Worm (Caenorhabditis elegans): ENCODE data around the gene nep-25.

nep-25 gene

DNA sequence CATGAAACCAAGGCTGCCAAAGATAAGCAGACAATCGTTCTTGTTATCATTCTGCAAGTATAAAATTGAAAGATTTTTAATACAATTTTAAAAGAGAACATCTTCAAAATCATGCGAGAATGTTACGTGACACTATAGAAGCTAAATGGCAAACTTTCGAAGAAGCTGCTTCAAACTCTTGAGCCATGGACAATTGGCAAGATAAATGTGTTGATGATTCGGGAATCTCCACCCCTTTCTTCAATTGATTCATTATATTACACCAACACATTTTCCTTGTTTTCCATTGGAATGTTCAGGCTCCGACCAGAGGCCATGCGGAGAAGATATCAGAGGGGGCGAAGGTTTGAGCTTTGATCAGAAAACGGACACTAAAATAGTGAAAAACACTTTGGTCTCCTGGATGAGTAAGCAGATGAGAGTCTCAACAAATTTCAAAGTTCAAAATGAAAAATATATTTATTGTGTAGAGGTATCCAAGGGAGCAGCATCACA is 940 bp upstream of the nep-25 start, which contains the start of gene lec-5:
lec-5 (minus strand) TSS at position 51 of the 495 bp plus-strand sequence.
- TF ChIP-seq elt-1 (tag; optimal IDR thresholded peaks at IDR 0.05; ENCODE audit: borderline replicate concordance, insufficient read depth) = no peak
- TF ChIP-seq sem-2 (GFP tag; optimal IDR thresholded peaks at IDR 0.05) = no peak
- peak; percentile 55 for TF ChIP-seq hlh-1 (tag; optimal IDR thresholded peaks at IDR 0.05)
- no peak for TF ChIP-seq nhr-76 (tag; optimal IDR thresholded peaks at IDR 0.05)
- TF ChIP-seq unc-120 (tag; optimal IDR thresholded peaks at IDR 0.05; ENCODE audit: poor library complexity, severe bottlenecking) = peak; percentile 75
- TF ChIP-seq mls-2 (tag; optimal IDR thresholded peaks at IDR 0.05) = no peak
- TF ChIP-seq lin-32 (GFP tag; optimal IDR thresholded peaks at IDR 0.05) = no peak
- no peak for TF ChIP-seq zip-8 (tag; optimal IDR thresholded peaks at IDR 0.05)
- no peak for TF ChIP-seq pha-4 (tag; optimal IDR thresholded peaks at IDR 0.05)
- TF ChIP-seq ceh-39 (tag; optimal IDR thresholded peaks at IDR 0.05) = no peak
- TF ChIP-seq unc-62 (GFP tag; optimal IDR thresholded peaks at IDR 0.05) = peak; percentile 76
- no peak for TF ChIP-seq ztf-11 (tag; optimal IDR thresholded peaks at IDR 0.05)
- peak; percentile 58 for TF ChIP-seq mab-5 (tag; optimal IDR thresholded peaks at IDR 0.05)
- TF ChIP-seq tbx-8 (GFP tag; optimal IDR thresholded peaks at IDR 0.05) = no peak
- no peak for TF ChIP-seq M03D4.4 (tag; optimal IDR thresholded peaks at IDR 0.05)
- no peak for TF ChIP-seq ceh-43 (GFP tag; optimal IDR thresholded peaks at IDR 0.05)
- no peak for TF ChIP-seq mep-1 (tag; optimal IDR thresholded peaks at IDR 0.05)
- no peak for TF ChIP-seq cnd-1 (tag; optimal IDR thresholded peaks at IDR 0.05)

DNA sequence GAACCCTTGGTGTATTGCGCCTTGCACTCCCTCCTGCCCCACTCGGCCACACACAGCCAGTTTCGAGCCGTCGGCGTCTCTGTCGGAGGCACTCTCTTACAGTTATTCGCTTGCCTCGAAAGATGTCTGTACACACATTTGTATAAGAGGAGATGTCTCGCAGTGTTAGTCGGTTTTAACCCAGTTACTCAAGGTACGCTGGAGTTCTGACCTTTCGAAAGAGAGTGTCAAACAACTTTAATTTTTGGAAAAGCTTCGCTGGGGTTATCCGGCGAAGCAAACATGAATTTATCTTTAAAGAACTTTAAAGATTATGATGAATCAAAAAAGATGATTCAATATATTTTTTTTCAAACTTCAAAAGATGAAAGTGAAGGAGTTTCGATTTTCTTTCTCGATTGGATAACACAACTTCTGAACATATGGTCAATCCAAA is 2.7 kb downstream of the nep-25 start:
- peak; percentile 82 for TF ChIP-seq M03D4.4 (tag; optimal IDR thresholded peaks at IDR 0.05)
- peak; percentile 87 for TF ChIP-seq cnd-1 (tag; optimal IDR thresholded peaks at IDR 0.05)
- peak; percentile 95 for TF ChIP-seq mls-2 (tag; optimal IDR thresholded peaks at IDR 0.05)
- peak; percentile 49 for TF ChIP-seq nhr-28 (tag; optimal IDR thresholded peaks at IDR 0.05)
- TF ChIP-seq snpc-4 (tag; optimal IDR thresholded peaks at IDR 0.05) = no peak
- TF ChIP-seq nhr-12 (tag; optimal IDR thresholded peaks at IDR 0.05) = peak; percentile 9
- peak; percentile 97 for TF ChIP-seq pha-4 (tag; optimal IDR thresholded peaks at IDR 0.05)
- TF ChIP-seq nhr-76 (tag; optimal IDR thresholded peaks at IDR 0.05) = no peak
- TF ChIP-seq unc-39 (tag; optimal IDR thresholded peaks at IDR 0.05) = peak; percentile 74
- TF ChIP-seq lsy-2 (tag; optimal IDR thresholded peaks at IDR 0.05) = peak; percentile 84
- peak; percentile 55 for TF ChIP-seq bed-3 (GFP tag; optimal IDR thresholded peaks at IDR 0.05)
- TF ChIP-seq ceh-39 (tag; optimal IDR thresholded peaks at IDR 0.05) = peak; percentile 92
- peak; percentile 89 for TF ChIP-seq ham-2 (GFP tag; optimal IDR thresholded peaks at IDR 0.05)
- peak; percentile 24 for TF ChIP-seq blmp-1 (tag; optimal IDR thresholded peaks at IDR 0.05)
- TF ChIP-seq mab-5 (tag; optimal IDR thresholded peaks at IDR 0.05) = peak; percentile 92
- peak; percentile 98 for TF ChIP-seq nhr-237 (tag; optimal IDR thresholded peaks at IDR 0.05)
- TF ChIP-seq tbx-8 (GFP tag; optimal IDR thresholded peaks at IDR 0.05) = peak; percentile 87
- TF ChIP-seq elt-1 (tag; optimal IDR thresholded peaks at IDR 0.05; ENCODE audit: borderline replicate concordance, insufficient read depth) = peak; percentile 57
- TF ChIP-seq sem-2 (GFP tag; optimal IDR thresholded peaks at IDR 0.05) = peak; percentile 81
- TF ChIP-seq sptf-1 (tag; optimal IDR thresholded peaks at IDR 0.05) = peak; percentile 92
- TF ChIP-seq ztf-11 (tag; optimal IDR thresholded peaks at IDR 0.05) = peak; percentile 80
- peak; percentile 64 for TF ChIP-seq lin-32 (GFP tag; optimal IDR thresholded peaks at IDR 0.05)
- peak; percentile 99 for TF ChIP-seq mep-1 (tag; optimal IDR thresholded peaks at IDR 0.05)
- TF ChIP-seq elt-3 (tag; optimal IDR thresholded peaks at IDR 0.05) = peak; percentile 75
- peak; percentile 86 for TF ChIP-seq lin-13 (tag; optimal IDR thresholded peaks at IDR 0.05)
- TF ChIP-seq unc-62 (GFP tag; optimal IDR thresholded peaks at IDR 0.05) = peak; percentile 90
- peak; percentile 81 for TF ChIP-seq hlh-1 (tag; optimal IDR thresholded peaks at IDR 0.05)
- peak; percentile 73 for TF ChIP-seq ceh-43 (GFP tag; optimal IDR thresholded peaks at IDR 0.05)
- peak; percentile 76 for TF ChIP-seq nhr-2 (tag; optimal IDR thresholded peaks at IDR 0.05)
- peak; percentile 89 for TF ChIP-seq ceh-83 (GFP tag; optimal IDR thresholded peaks at IDR 0.05)
- peak; percentile 92 for TF ChIP-seq unc-120 (tag; optimal IDR thresholded peaks at IDR 0.05; ENCODE audit: poor library complexity, severe bottlenecking)
- TF ChIP-seq zip-8 (tag; optimal IDR thresholded peaks at IDR 0.05) = no peak
- peak; percentile 11 for TF ChIP-seq flh-1 (GFP tag; optimal IDR thresholded peaks at IDR 0.05)
- peak; percentile 92 for TF ChIP-seq drap-1 (GFP tag; optimal IDR thresholded peaks at IDR 0.05)
- peak; percentile 100 for TF ChIP-seq ces-1 (GFP tag; optimal IDR thresholded peaks at IDR 0.05)

DNA sequence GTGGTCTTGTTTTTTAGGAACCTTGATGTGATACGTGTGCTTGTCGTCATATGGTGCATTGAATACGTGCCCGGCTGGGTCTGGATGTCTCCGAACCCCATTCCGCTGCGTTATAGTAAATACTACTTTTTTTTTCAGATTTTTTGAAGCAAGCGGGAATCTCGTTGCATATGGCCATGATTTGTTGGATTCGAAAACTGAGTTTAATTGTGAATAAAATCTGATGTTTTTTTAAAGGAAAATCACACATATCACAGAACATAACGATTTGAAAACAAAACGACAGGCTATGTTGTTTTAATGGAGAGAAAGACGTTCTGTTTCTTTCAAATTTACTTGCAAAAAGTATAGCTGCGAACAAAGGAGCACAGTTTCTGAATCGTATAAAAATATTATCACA is 3.4 kb downstream of the nep-25 start, which contains the start of the genes ZK1248.17 and H41C03.3:
ZK1248.17 (minus strand) TSS at position 101 of the 400 bp plus-strand sequence.
H41C03.3 (plus strand) TSS at position 337 of the 400 bp plus-strand sequence.
- TF ChIP-seq tbx-8 (GFP tag; optimal IDR thresholded peaks at IDR 0.05) = no peak
